Fruit fly (Drosophila melanogaster): Measurements from ENCODE around the gene X11Lbeta.

The X11Lbeta gene

dm6 chrX:10628874-10629273 lies 1.3 kb downstream of the X11Lbeta start (continued):
- peak; percentile 14 for TF ChIP-seq CG12104 (GFP tag; optimal IDR thresholded peaks at IDR 0.05)
- no peak for TF ChIP-seq dm (GFP tag; optimal IDR thresholded peaks at IDR 0.05)
- TF ChIP-seq Aef1 (GFP tag; IDR thresholded peaks at IDR 0.05), result no peak
- no peak for TF ChIP-seq CG6689 (GFP tag; IDR thresholded peaks at IDR 0.05)
- no peak for TF ChIP-seq CG18764 (GFP tag; optimal IDR thresholded peaks at IDR 0.05)
- TF ChIP-seq HLH3B (GFP tag; IDR thresholded peaks at IDR 0.05), result no peak
- TF ChIP-seq Ravus (GFP tag; IDR thresholded peaks at IDR 0.05), result no peak
- peak; percentile 48 for TF ChIP-seq cwo (GFP tag; optimal IDR thresholded peaks at IDR 0.05)
- TF ChIP-seq z (GFP tag; IDR thresholded peaks at IDR 0.05), result no peak
- TF ChIP-seq CG2202 (tag; optimal IDR thresholded peaks at IDR 0.05), result no peak
- TF ChIP-seq CG14710 (tag; optimal IDR thresholded peaks at IDR 0.05), result peak; percentile 43
- no peak for TF ChIP-seq Vsx1 (GFP tag; optimal IDR thresholded peaks at IDR 0.05)
- no peak for TF ChIP-seq CG9876 (GFP tag; optimal IDR thresholded peaks at IDR 0.05)
- TF ChIP-seq sens (GFP tag), result peak; percentile 89
- no peak for TF ChIP-seq CG8765 (GFP tag; IDR thresholded peaks at IDR 0.05)
- TF ChIP-seq Mad (GFP tag; optimal IDR thresholded peaks at IDR 0.05), result no peak
- no peak for TF ChIP-seq CG11247 (GFP tag; IDR thresholded peaks at IDR 0.05)
- TF ChIP-seq CG1602 (GFP tag; optimal IDR thresholded peaks at IDR 0.05), result no peak
- peak in 1 of 2 experiments; percentile 36 for TF ChIP-seq chif (GFP tag; optimal IDR thresholded peaks at IDR 0.05)
- TF ChIP-seq otp (GFP tag; IDR thresholded peaks at IDR 0.05), result no peak
- TF ChIP-seq dimm (GFP tag; IDR thresholded peaks at IDR 0.05), result no peak
- TF ChIP-seq CG17568 (GFP tag; optimal IDR thresholded peaks at IDR 0.05), result no peak
- peak; percentile 53; the same call in 1 of the 3 replicates for TF ChIP-seq dysf (GFP tag; IDR thresholded peaks at IDR 0.05)
- peak; percentile 2 for TF ChIP-seq CG6254 (GFP tag; optimal IDR thresholded peaks at IDR 0.05)
- no peak for TF ChIP-seq luna (GFP tag; optimal IDR thresholded peaks at IDR 0.05)
- peak; percentile 77 for TF ChIP-seq CG17361 (GFP tag; IDR thresholded peaks at IDR 0.05)
- TF ChIP-seq CG12236 (GFP tag; optimal IDR thresholded peaks at IDR 0.05), result no peak
- TF ChIP-seq CG9797 (GFP tag; optimal IDR thresholded peaks at IDR 0.05), result no peak
- TF ChIP-seq slou (GFP tag; optimal IDR thresholded peaks at IDR 0.05), result no peak
- no peak for TF ChIP-seq lov (optimal IDR thresholded peaks at IDR 0.05)
- TF ChIP-seq lov (GFP tag; IDR thresholded peaks at IDR 0.05), result no peak
- no peak for TF ChIP-seq CG12769 (tag; optimal IDR thresholded peaks at IDR 0.05)
- no peak for TF ChIP-seq Hr78 (GFP tag; optimal IDR thresholded peaks at IDR 0.05)
- no peak for TF ChIP-seq dan (GFP tag; IDR thresholded peaks at IDR 0.05)
- TF ChIP-seq Fer3 (tag; optimal IDR thresholded peaks at IDR 0.05), result peak; percentile 32
- TF ChIP-seq pb (GFP tag; optimal IDR thresholded peaks at IDR 0.05), result no peak
- no peak for TF ChIP-seq CG10321 (GFP tag; IDR thresholded peaks at IDR 0.05)
- TF ChIP-seq CG6175 (GFP tag; IDR thresholded peaks at IDR 0.05), result no peak
- TF ChIP-seq CG1529 (GFP tag; optimal IDR thresholded peaks at IDR 0.05), result no peak
- no peak for TF ChIP-seq so (GFP tag; IDR thresholded peaks at IDR 0.05)
- TF ChIP-seq fd3F (GFP tag; optimal IDR thresholded peaks at IDR 0.05), result no peak
- TF ChIP-seq CG1024 (GFP tag; IDR thresholded peaks at IDR 0.05), result no peak
- no peak for TF ChIP-seq her (GFP tag; optimal IDR thresholded peaks at IDR 0.05)
- peak; percentile 41 for TF ChIP-seq az2 (GFP tag; optimal IDR thresholded peaks at IDR 0.05)
- no peak for TF ChIP-seq sc (optimal IDR thresholded peaks at IDR 0.05)
- TF ChIP-seq sc (GFP tag; optimal IDR thresholded peaks at IDR 0.05), result no peak
- 0 out of 2 replicates have a peak, but pooled peaks have one; percentile 19 for TF ChIP-seq seq (GFP tag; IDR thresholded peaks at IDR 0.05)
- no peak for TF ChIP-seq CG3065 (GFP tag; optimal IDR thresholded peaks at IDR 0.05)
- no peak for TF ChIP-seq sna (GFP tag; IDR thresholded peaks at IDR 0.05; ENCODE audit: partially characterized antibody)
- TF ChIP-seq ci (GFP tag; IDR thresholded peaks at IDR 0.05), result no peak
- no peak for TF ChIP-seq Poxn (GFP tag; IDR thresholded peaks at IDR 0.05)
- TF ChIP-seq ERR (GFP tag; optimal IDR thresholded peaks at IDR 0.05), result no peak
- no peak for TF ChIP-seq jing (GFP tag; optimal IDR thresholded peaks at IDR 0.05)
